Fruit fly (Drosophila melanogaster) whole organism, pupa: Measurements from ENCODE around the gene CG17660.

Experiments
- CG10348 ChIP-seq: fragments of 200-800 bp; sonication (Bioruptor generic); IDR thresholded peaks from 2 replicates; pipeline ENCODE4 v1.3.6; 2022; ENCODE audit warnings: missing biosample characterization, missing genetic modification characterization
- CG13204 ChIP-seq: fragments of 200-800 bp; sonication (Bioruptor generic); optimal IDR thresholded peaks from 2 replicates; lab custom pipeline; 2018; ENCODE audit warnings: missing biosample characterization, mild to moderate bottlenecking, missing genetic modification characterization, moderate library complexity
- CG4496 ChIP-seq: fragments of 200-800 bp; sonication (Bioruptor generic); IDR thresholded peaks from 3 replicates; pipeline ENCODE4 v1.3.6; 2022; ENCODE audit warnings: missing biosample characterization, missing genetic modification characterization
- Pif1A ChIP-seq: fragments of 200-800 bp; sonication (Bioruptor generic); optimal IDR thresholded peaks from 3 replicates; lab custom pipeline; 2016; ENCODE audit warnings: missing biosample characterization, missing genetic modification characterization

dm6 chr2L:1704746-1705145 lies 5.5 kb downstream of the CG17660 start, which contains the start of gene cpb:
- no peak for TF ChIP-seq CG13204 (GFP tag; lab: Kevin White, UChicago)
- no peak for TF ChIP-seq CG10348 (GFP tag; lab: Robert Waterston, UW)
- TF ChIP-seq Pif1A (GFP tag; lab: Kevin White, UChicago) = no peak
- TF ChIP-seq CG4496 (GFP tag; lab: Robert Waterston, UW) = no peak
